Fruit fly (Drosophila melanogaster): ENCODE results near the gene CG46397.

Gene CG46397

dm6 chr2L:8948650-8949049 is 1.6 kb downstream of the CG46397 start:
- TF ChIP-seq CG32121 (GFP tag; IDR thresholded peaks at IDR 0.05) (no peak), Ets98B (GFP tag; IDR thresholded peaks at IDR 0.05) (no peak), fd96Ca (GFP tag; IDR thresholded peaks at IDR 0.05) (no peak), Pif1A (GFP tag; optimal IDR thresholded peaks at IDR 0.05) (no peak), CG8301 (tag; optimal IDR thresholded peaks at IDR 0.05) (no peak), CG17806 (tag; optimal IDR thresholded peaks at IDR 0.05) (no peak), EcR (GFP tag; optimal IDR thresholded peaks at IDR 0.05) (no peak), Snoo (tag; optimal IDR thresholded peaks at IDR 0.05) (no peak)

DNA sequence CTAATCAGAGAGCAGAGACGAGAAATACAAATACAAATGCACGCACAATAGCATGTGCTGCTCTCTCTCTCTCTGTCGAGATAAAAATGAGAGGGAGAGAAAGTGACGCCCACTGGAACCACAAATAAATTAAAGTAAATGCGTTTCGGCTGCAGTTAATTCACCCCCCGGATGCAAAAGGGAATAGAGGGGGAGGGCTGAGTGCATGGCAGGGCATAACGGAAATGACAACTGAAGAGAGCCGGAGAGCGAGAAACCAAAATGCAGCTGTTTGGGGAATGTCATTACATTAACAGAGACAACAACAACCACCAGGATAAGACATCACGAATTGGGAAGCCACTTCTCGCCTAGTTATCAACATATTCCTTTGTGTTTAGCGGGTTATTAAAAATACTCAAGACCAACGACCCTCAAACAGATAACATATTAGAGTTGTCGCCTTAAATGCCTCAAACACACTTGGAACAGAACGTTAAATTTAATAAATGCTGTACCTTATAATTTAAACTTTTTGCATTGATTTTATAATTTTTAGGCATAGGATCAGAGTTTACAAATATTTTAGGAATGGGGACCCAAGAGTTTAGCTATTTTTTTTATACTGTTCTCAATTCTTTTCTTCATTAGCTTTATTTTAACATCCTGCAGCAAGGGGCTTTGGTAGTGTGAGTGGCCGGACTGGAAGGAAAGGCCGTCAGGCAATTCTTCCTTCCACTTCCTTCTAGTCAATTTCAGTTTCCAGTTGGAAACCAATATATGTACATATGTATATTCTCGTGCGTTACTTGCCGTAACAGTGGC is 3.1 kb downstream of the CG46397 start:
- peak; percentile 27; the same call in 1 of the 2 replicates for TF ChIP-seq Ets98B (GFP tag; IDR thresholded peaks at IDR 0.05)
- TF ChIP-seq Snoo (tag; optimal IDR thresholded peaks at IDR 0.05), result peak; percentile 64
- peak; percentile 20 for TF ChIP-seq CG34367 (tag; optimal IDR thresholded peaks at IDR 0.05)
- peak; percentile 62 for TF ChIP-seq CG15710 (tag; optimal IDR thresholded peaks at IDR 0.05)
- TF ChIP-seq D1 (tag; optimal IDR thresholded peaks at IDR 0.05), result peak; percentile 51
- no peak for TF ChIP-seq fd96Ca (GFP tag; IDR thresholded peaks at IDR 0.05)
- peak; percentile 50 for TF ChIP-seq Pif1B (GFP tag; optimal IDR thresholded peaks at IDR 0.05)
- no peak for TF ChIP-seq rn (GFP tag; IDR thresholded peaks at IDR 0.05)
- TF ChIP-seq gl (tag; optimal IDR thresholded peaks at IDR 0.05), result no peak
- peak; percentile 80 for TF ChIP-seq CG8159 (tag; optimal IDR thresholded peaks at IDR 0.05)
- peak; percentile 65 for TF ChIP-seq Pif1A (GFP tag; optimal IDR thresholded peaks at IDR 0.05)
- no peak for TF ChIP-seq CG13204 (GFP tag; optimal IDR thresholded peaks at IDR 0.05)
- TF ChIP-seq CG9948 (tag; optimal IDR thresholded peaks at IDR 0.05), result peak; percentile 75
- no peak for TF ChIP-seq CG32121 (GFP tag; IDR thresholded peaks at IDR 0.05)
- peak; percentile 62 for TF ChIP-seq CG17806 (tag; optimal IDR thresholded peaks at IDR 0.05)
- TF ChIP-seq CG12605 (GFP tag; IDR thresholded peaks at IDR 0.05), result peak; percentile 41; the same call in 1 of the 2 replicates
- TF ChIP-seq CG14655 (GFP tag; optimal IDR thresholded peaks at IDR 0.05), result peak; percentile 73
- peak; percentile 26 for TF ChIP-seq CG8301 (tag; optimal IDR thresholded peaks at IDR 0.05)
- 0 out of 3 replicates have a peak, but pooled peaks have one; percentile 51 for TF ChIP-seq CG4496 (GFP tag; IDR thresholded peaks at IDR 0.05)
- TF ChIP-seq EcR (GFP tag; optimal IDR thresholded peaks at IDR 0.05), result peak; percentile 67
- no peak for TF ChIP-seq CG10348 (GFP tag; IDR thresholded peaks at IDR 0.05)

dm6 chr2L:8951184-8951934 is 4.3 kb downstream of the CG46397 start, which contains the start of gene C1GalTA:
Gene C1GalTA, minus strand, starts transcription at chr2L:8951216.
- TF ChIP-seq Pif1A (GFP tag; optimal IDR thresholded peaks at IDR 0.05), result peak; percentile 87
- TF ChIP-seq CG12605 (GFP tag; IDR thresholded peaks at IDR 0.05), result peak; percentile 95
- TF ChIP-seq CG15710 (tag; optimal IDR thresholded peaks at IDR 0.05), result peak; percentile 100
- TF ChIP-seq CG8301 (tag; optimal IDR thresholded peaks at IDR 0.05), result peak; percentile 99
- TF ChIP-seq CG10348 (GFP tag; IDR thresholded peaks at IDR 0.05), result peak; percentile 88; the same call in 1 of the 2 replicates
- peak; percentile 92 for TF ChIP-seq gl (tag; optimal IDR thresholded peaks at IDR 0.05)
- peak; percentile 93 for TF ChIP-seq CG4496 (GFP tag; IDR thresholded peaks at IDR 0.05)
- peak; percentile 97 for TF ChIP-seq Snoo (tag; optimal IDR thresholded peaks at IDR 0.05)
- TF ChIP-seq CG34367 (tag; optimal IDR thresholded peaks at IDR 0.05), result peak; percentile 98
- TF ChIP-seq CG32121 (GFP tag; IDR thresholded peaks at IDR 0.05), result peak; percentile 96
- peak; percentile 93 for TF ChIP-seq Pif1B (GFP tag; optimal IDR thresholded peaks at IDR 0.05)
- TF ChIP-seq fd96Ca (GFP tag; IDR thresholded peaks at IDR 0.05), result no peak
- TF ChIP-seq D1 (tag; optimal IDR thresholded peaks at IDR 0.05), result peak; percentile 100
- TF ChIP-seq CG13204 (GFP tag; optimal IDR thresholded peaks at IDR 0.05), result peak; percentile 92
- TF ChIP-seq rn (GFP tag; IDR thresholded peaks at IDR 0.05), result peak; percentile 94
- TF ChIP-seq CG14655 (GFP tag; optimal IDR thresholded peaks at IDR 0.05), result peak; percentile 99
- peak; percentile 72 for TF ChIP-seq EcR (GFP tag; optimal IDR thresholded peaks at IDR 0.05)
- TF ChIP-seq Ets98B (GFP tag; IDR thresholded peaks at IDR 0.05), result peak; percentile 88
- peak; percentile 99 for TF ChIP-seq CG17806 (tag; optimal IDR thresholded peaks at IDR 0.05)
- TF ChIP-seq CG9948 (tag; optimal IDR thresholded peaks at IDR 0.05), result peak; percentile 100
- peak; percentile 100 for TF ChIP-seq CG8159 (tag; optimal IDR thresholded peaks at IDR 0.05)

- peak; percentile 17 for TF ChIP-seq CG9948 (tag; optimal IDR thresholded peaks at IDR 0.05)
- TF ChIP-seq Ets98B (GFP tag; IDR thresholded peaks at IDR 0.05), result peak; percentile 79
- peak; percentile 52 for TF ChIP-seq CG8301 (tag; optimal IDR thresholded peaks at IDR 0.05)
- TF ChIP-seq CG10348 (GFP tag; IDR thresholded peaks at IDR 0.05), result no peak
- peak; percentile 40 for TF ChIP-seq CG15710 (tag; optimal IDR thresholded peaks at IDR 0.05)
- peak; percentile 41 for TF ChIP-seq CG17806 (tag; optimal IDR thresholded peaks at IDR 0.05)
- TF ChIP-seq CG8159 (tag; optimal IDR thresholded peaks at IDR 0.05), result peak; percentile 36
- peak; percentile 60 for TF ChIP-seq Pif1A (GFP tag; optimal IDR thresholded peaks at IDR 0.05)
- TF ChIP-seq CG13204 (GFP tag; optimal IDR thresholded peaks at IDR 0.05), result no peak
- peak; percentile 29 for TF ChIP-seq EcR (GFP tag; optimal IDR thresholded peaks at IDR 0.05)
- TF ChIP-seq CG14655 (GFP tag; optimal IDR thresholded peaks at IDR 0.05), result peak; percentile 60
- no peak for TF ChIP-seq rn (GFP tag; IDR thresholded peaks at IDR 0.05)
- TF ChIP-seq Snoo (tag; optimal IDR thresholded peaks at IDR 0.05), result no peak
- peak; percentile 23 for TF ChIP-seq Pif1B (GFP tag; optimal IDR thresholded peaks at IDR 0.05)
- TF ChIP-seq fd96Ca (GFP tag; IDR thresholded peaks at IDR 0.05), result no peak; the same call in 1 of the 3 replicates
- TF ChIP-seq CG34367 (tag; optimal IDR thresholded peaks at IDR 0.05), result no peak
- TF ChIP-seq D1 (tag; optimal IDR thresholded peaks at IDR 0.05), result peak; percentile 75
- no peak for TF ChIP-seq gl (tag; optimal IDR thresholded peaks at IDR 0.05)
- peak; percentile 78 for TF ChIP-seq CG4496 (GFP tag; IDR thresholded peaks at IDR 0.05)
- TF ChIP-seq CG32121 (GFP tag; IDR thresholded peaks at IDR 0.05), result peak; percentile 74
- peak; percentile 67 for TF ChIP-seq CG12605 (GFP tag; IDR thresholded peaks at IDR 0.05)
These were observed 5.3 kb downstream of the CG46397 start for dm6 chr2L:8952194-8953037.

Data from whole organism, pupa.